Worm (Caenorhabditis elegans) whole organism, L2 larva: ENCODE measurements around the gene fem-1.

ENCODE experiments used
- alr-1 ChIP-seq: fragments of 150-350 bp; optimal IDR thresholded peaks from 2 replicates; lab custom pipeline; 2014; ENCODE audit warnings: missing biosample characterization, missing genetic modification characterization
- elt-3 ChIP-seq: sonication (generic microtip); optimal IDR thresholded peaks from 2 replicates; lab custom pipeline; 2017; ENCODE audit warnings: missing biosample characterization, missing genetic modification characterization
- lin-39 ChIP-seq: fragments of 150-350 bp; optimal IDR thresholded peaks from 2 replicates; lab custom pipeline; 2014; ENCODE audit warnings: missing biosample characterization, missing genetic modification reagents, missing genetic modification characterization
- lsy-2 ChIP-seq, 2 experiments: fragments of 150-350 bp in 1 of 2; sonication (generic microtip) in 1 of 2; optimal IDR thresholded peaks; 2 replicates each; lab custom pipeline; 2014 to 2017; ENCODE audit warnings: missing biosample characterization in 2 of 2, missing genetic modification characterization in 2 of 2
- mdl-1 ChIP-seq, 2 experiments: fragments of 150-350 bp in 1 of 2; sonication (generic microtip) in 1 of 2; optimal IDR thresholded peaks; 2 replicates each; lab custom pipeline; 2017; ENCODE audit warnings: missing biosample characterization in 2 of 2, missing genetic modification characterization in 2 of 2
- nhr-12 ChIP-seq: fragments of 150-350 bp; optimal IDR thresholded peaks from 2 replicates; lab custom pipeline; 2014; ENCODE audit warnings: missing biosample characterization, missing genetic modification characterization
- nhr-237 ChIP-seq: fragments of 150-350 bp; optimal IDR thresholded peaks from 2 replicates; lab custom pipeline; 2014; ENCODE audit warnings: missing biosample characterization, missing genetic modification characterization
- nhr-6 ChIP-seq: fragments of 150-350 bp; optimal IDR thresholded peaks from 2 replicates; lab custom pipeline; 2014; ENCODE audit warnings: missing biosample characterization, missing genetic modification characterization
- nhr-77 ChIP-seq: fragments of 150-350 bp; optimal IDR thresholded peaks from 2 replicates; lab custom pipeline; 2014; ENCODE audit warnings: missing biosample characterization, missing genetic modification characterization
- zag-1 ChIP-seq: fragments of 150-350 bp; optimal IDR thresholded peaks from 2 replicates; lab custom pipeline; 2014; ENCODE audit warnings: missing biosample characterization, missing genetic modification characterization

- TF ChIP-seq nhr-237 (no peak), nhr-6 (no peak), zag-1 (tag; lab: Kevin White, UChicago) (no peak), alr-1 (tag; lab: Kevin White, UChicago) (no peak), mdl-1 (tag; optimal IDR thresholded peaks at IDR 0.05; lab: Kevin White, UChicago) (no peak), elt-3 (tag; lab: Kevin White, UChicago) (no peak), nhr-77 (tag; lab: Kevin White, UChicago) (no peak), lin-39 (tag; lab: Kevin White, UChicago) (no peak), lsy-2 (tag; optimal IDR thresholded peaks at IDR 0.05; lab: Kevin White, UChicago) (no peak), nhr-12 (no peak)
Observed at ce11 chrIV:5507754-5508153, 30.0 kb downstream of the fem-1 start.
